Fruit fly (Drosophila melanogaster): ENCODE results near the gene CG7840.
A peak's percentile ranks its signal among the peaks of the same experiment; 100 is the strongest.

CG7840 gene

DNA sequence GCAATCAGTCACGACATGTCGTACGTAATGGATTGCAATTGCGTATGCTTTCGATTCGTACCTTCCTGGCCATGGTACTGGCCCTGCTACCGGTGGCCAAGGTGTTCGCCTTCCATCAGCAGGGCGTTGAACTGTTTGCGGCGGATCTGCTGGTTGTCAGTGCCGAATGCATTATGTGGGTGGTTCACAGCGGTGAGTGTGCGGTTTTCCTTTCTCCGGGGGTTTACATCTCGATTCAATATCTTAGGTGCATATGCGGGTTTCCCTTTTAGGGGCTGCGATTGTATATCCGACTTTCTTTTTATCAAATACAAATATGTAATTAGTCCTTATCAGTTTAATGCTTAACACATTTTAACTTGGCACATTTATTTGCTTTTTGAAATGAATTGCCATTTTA, 6.4 kb downstream of the CG7840 start:
- TF ChIP-seq pad (GFP tag; optimal IDR thresholded peaks at IDR 0.05) (no peak), CG14711 (tag; optimal IDR thresholded peaks at IDR 0.05) (no peak), CG7045 (GFP tag; optimal IDR thresholded peaks at IDR 0.05) (no peak), CG33017 (tag; optimal IDR thresholded peaks at IDR 0.05) (no peak), CG1620 (GFP tag; optimal IDR thresholded peaks at IDR 0.05) (no peak), toe (GFP tag; optimal IDR thresholded peaks at IDR 0.05) (no peak), Hr96 (GFP tag; optimal IDR thresholded peaks at IDR 0.05) (no peak), CG11617 (GFP tag; optimal IDR thresholded peaks at IDR 0.05) (no peak), Clk (GFP tag; optimal IDR thresholded peaks at IDR 0.05) (no peak), cic (GFP tag; optimal IDR thresholded peaks at IDR 0.05) (no peak), CG5204 (GFP tag; optimal IDR thresholded peaks at IDR 0.05) (no peak), cnc (optimal IDR thresholded peaks at IDR 0.05) (no peak), tj (GFP tag; optimal IDR thresholded peaks at IDR 0.05) (no peak)

DNA sequence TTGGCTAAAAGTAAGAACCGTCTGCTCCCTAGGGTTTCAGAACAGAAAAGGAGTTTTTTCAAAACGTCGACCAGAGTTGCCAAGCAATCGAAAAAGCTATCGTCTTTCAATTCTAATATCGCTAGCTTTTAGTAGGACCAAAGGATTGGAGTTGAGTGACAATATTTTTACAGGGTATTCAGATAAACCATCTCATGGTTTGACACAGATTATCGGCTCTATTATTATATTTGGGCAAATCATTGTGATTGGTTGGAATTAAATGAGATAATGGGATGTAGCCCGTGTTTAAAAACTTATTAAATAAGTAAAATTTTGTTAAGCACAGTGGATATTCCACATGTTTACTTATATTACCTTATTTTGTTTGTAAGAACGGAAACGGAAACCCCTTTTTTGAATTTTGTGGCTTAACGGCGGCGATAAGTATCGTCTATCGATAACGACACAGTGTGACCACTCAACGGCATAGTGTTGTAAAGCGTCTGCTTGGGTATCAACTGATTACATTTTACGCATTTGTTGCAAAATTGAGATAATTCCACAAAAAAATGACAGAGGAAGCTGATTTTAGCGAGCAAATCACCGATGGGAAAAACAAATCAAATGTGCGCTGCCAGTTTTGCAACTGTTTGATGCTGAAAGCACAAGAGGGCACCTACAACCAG, 14.6 kb downstream of the CG7840 start, which contains the start of the genes mtsh and strat:
Gene mtsh (minus strand): TSS at position 51 of the 668 bp plus-strand sequence.
Gene strat (plus strand): TSS at position 471 of the 668 bp plus-strand sequence.
- TF ChIP-seq kay (GFP tag; ENCODE audit: borderline replicate concordance) (no peak), CG1620 (GFP tag; optimal IDR thresholded peaks at IDR 0.05) (peak; percentile 50), CG7101 (tag; optimal IDR thresholded peaks at IDR 0.05) (peak; percentile 66), ovo (GFP tag; optimal IDR thresholded peaks at IDR 0.05) (peak; percentile 47), bab1 (GFP tag; optimal IDR thresholded peaks at IDR 0.05) (peak; percentile 80), CG7045 (GFP tag; optimal IDR thresholded peaks at IDR 0.05) (peak; percentile 65), Mnt (GFP tag; optimal IDR thresholded peaks at IDR 0.05) (peak; percentile 60), CG14711 (tag; optimal IDR thresholded peaks at IDR 0.05) (peak; percentile 63), CG11617 (GFP tag; optimal IDR thresholded peaks at IDR 0.05) (peak; percentile 68), cic (GFP tag; optimal IDR thresholded peaks at IDR 0.05) (peak; percentile 53), pad (GFP tag; optimal IDR thresholded peaks at IDR 0.05) (peak; percentile 60), Hr96 (GFP tag; optimal IDR thresholded peaks at IDR 0.05) (no peak), cnc (optimal IDR thresholded peaks at IDR 0.05) (no peak), CG5204 (GFP tag; optimal IDR thresholded peaks at IDR 0.05) (no peak), tj (GFP tag; optimal IDR thresholded peaks at IDR 0.05) (peak; percentile 58), CG12768 (GFP tag; optimal IDR thresholded peaks at IDR 0.05) (peak; percentile 61), CG33017 (tag; optimal IDR thresholded peaks at IDR 0.05) (peak; percentile 32), Crg-1 (GFP tag; optimal IDR thresholded peaks at IDR 0.05) (peak; percentile 77)

DNA sequence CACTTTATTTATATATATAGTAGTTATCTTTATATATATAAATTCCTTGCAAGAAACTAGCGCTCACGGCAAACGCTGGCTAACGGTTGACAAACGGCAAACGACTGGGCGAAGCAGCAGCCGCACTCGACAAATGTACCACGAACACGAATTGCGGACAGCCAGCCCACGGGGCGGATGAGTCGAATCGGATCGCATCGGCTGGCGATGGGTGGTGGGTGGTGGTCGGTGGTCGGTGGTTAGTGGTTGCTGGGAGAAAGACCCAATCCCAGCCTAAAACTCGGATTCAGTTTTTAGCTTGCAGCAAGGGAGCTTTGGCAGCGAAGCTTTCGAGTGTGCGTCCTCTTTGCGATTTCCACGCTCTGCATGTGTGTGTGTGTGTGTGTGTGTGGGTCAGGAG, 19.8 kb downstream of the CG7840 start, which contains the start of gene CG7781:
Gene CG7781 (minus strand): TSS at position 260 of the 400 bp plus-strand sequence.
- TF ChIP-seq CG12768 (GFP tag; optimal IDR thresholded peaks at IDR 0.05) (peak; percentile 59), cnc (optimal IDR thresholded peaks at IDR 0.05) (no peak), cic (GFP tag; optimal IDR thresholded peaks at IDR 0.05) (peak; percentile 34), CG11617 (GFP tag; optimal IDR thresholded peaks at IDR 0.05) (no peak), Mnt (GFP tag; optimal IDR thresholded peaks at IDR 0.05) (no peak)

DNA sequence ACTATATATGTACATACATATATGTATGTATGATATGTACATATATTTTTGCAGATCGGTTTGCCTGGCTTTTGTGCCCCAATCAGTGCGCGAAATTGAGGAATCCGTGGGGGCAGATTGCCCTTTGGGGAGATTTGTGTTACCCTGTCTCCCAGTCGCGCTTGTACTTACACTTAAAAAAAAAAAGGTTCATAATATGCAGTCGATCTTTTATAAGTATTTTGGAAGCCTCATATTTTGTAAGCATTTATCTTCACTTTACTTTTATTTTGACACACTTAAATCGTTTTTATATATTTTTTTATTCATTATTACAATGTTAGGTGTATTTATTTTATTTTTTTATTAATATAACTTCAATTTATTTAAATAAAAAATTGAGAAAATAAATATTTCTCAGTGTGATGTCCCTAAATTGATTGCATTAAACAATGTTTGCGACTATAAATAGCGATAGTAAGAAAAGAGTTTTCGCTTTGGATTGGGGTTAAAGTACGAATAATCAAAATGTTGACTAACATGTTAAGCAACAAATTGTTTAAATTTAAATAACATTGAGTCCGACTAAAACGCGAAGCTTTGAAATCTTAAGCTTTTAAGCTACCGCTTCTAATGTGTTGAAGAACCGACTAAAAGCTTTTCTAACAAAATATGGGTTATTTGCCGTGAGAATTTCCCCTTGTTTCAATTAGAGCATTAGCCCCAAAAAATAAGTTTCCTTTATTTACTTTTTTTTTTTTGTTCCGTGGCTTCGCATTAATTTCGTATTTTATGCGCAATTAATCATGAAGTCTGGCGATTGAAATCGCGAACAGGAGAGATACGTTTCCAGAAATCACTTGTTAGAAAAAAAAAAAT, 21.3 kb downstream of the CG7840 start:
- TF ChIP-seq kay (GFP tag; ENCODE audit: borderline replicate concordance) (no peak), CG12768 (GFP tag; optimal IDR thresholded peaks at IDR 0.05) (peak; percentile 59), ovo (GFP tag; optimal IDR thresholded peaks at IDR 0.05) (no peak), CG14711 (tag; optimal IDR thresholded peaks at IDR 0.05) (no peak), Mnt (GFP tag; optimal IDR thresholded peaks at IDR 0.05) (no peak), bab1 (GFP tag; optimal IDR thresholded peaks at IDR 0.05) (no peak), CG7101 (tag; optimal IDR thresholded peaks at IDR 0.05) (peak; percentile 17), cic (GFP tag; optimal IDR thresholded peaks at IDR 0.05) (no peak), Hr96 (GFP tag; optimal IDR thresholded peaks at IDR 0.05) (no peak), Crg-1 (GFP tag; optimal IDR thresholded peaks at IDR 0.05) (no peak), CG7045 (GFP tag; optimal IDR thresholded peaks at IDR 0.05) (no peak), CG11617 (GFP tag; optimal IDR thresholded peaks at IDR 0.05) (peak; percentile 42), CG33017 (tag; optimal IDR thresholded peaks at IDR 0.05) (peak; percentile 68), pad (GFP tag; optimal IDR thresholded peaks at IDR 0.05) (no peak)

DNA sequence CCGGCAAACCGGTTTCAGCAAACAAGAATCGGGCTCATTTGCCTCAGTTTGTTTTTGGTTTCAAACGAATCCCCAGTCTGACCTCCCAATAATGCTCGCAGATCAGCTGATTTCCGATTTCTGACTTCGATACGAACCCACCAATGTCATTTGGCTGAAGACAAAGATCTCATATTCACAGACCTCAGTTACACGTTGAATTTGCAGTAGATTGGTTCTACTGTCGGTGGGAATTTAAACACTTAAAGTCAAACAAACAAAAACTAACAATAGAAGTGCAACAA, 21.8 kb downstream of the CG7840 start, which contains the start of gene CG14275:
Gene CG14275 (plus strand): TSS at position 185 of the 284 bp plus-strand sequence.
- TF ChIP-seq Clk (GFP tag; optimal IDR thresholded peaks at IDR 0.05) (no peak), cnc (optimal IDR thresholded peaks at IDR 0.05) (no peak), CG14711 (tag; optimal IDR thresholded peaks at IDR 0.05) (no peak), Mnt (GFP tag; optimal IDR thresholded peaks at IDR 0.05) (no peak), Crg-1 (GFP tag; optimal IDR thresholded peaks at IDR 0.05) (no peak), CG7101 (tag; optimal IDR thresholded peaks at IDR 0.05) (no peak), Hr96 (GFP tag; optimal IDR thresholded peaks at IDR 0.05) (no peak), ovo (GFP tag; optimal IDR thresholded peaks at IDR 0.05) (no peak), CG11617 (GFP tag; optimal IDR thresholded peaks at IDR 0.05) (no peak), pad (GFP tag; optimal IDR thresholded peaks at IDR 0.05) (no peak), tj (GFP tag; optimal IDR thresholded peaks at IDR 0.05) (no peak), CG7045 (GFP tag; optimal IDR thresholded peaks at IDR 0.05) (no peak), cic (GFP tag; optimal IDR thresholded peaks at IDR 0.05) (no peak), CG12768 (GFP tag; optimal IDR thresholded peaks at IDR 0.05) (no peak), CG33017 (tag; optimal IDR thresholded peaks at IDR 0.05) (no peak), CG5204 (GFP tag; optimal IDR thresholded peaks at IDR 0.05) (no peak), bab1 (GFP tag; optimal IDR thresholded peaks at IDR 0.05) (no peak), toe (GFP tag; optimal IDR thresholded peaks at IDR 0.05) (no peak), kay (GFP tag; ENCODE audit: borderline replicate concordance) (no peak)
